Fruit fly (Drosophila melanogaster): ENCODE results near the gene Lim3.

DNA sequence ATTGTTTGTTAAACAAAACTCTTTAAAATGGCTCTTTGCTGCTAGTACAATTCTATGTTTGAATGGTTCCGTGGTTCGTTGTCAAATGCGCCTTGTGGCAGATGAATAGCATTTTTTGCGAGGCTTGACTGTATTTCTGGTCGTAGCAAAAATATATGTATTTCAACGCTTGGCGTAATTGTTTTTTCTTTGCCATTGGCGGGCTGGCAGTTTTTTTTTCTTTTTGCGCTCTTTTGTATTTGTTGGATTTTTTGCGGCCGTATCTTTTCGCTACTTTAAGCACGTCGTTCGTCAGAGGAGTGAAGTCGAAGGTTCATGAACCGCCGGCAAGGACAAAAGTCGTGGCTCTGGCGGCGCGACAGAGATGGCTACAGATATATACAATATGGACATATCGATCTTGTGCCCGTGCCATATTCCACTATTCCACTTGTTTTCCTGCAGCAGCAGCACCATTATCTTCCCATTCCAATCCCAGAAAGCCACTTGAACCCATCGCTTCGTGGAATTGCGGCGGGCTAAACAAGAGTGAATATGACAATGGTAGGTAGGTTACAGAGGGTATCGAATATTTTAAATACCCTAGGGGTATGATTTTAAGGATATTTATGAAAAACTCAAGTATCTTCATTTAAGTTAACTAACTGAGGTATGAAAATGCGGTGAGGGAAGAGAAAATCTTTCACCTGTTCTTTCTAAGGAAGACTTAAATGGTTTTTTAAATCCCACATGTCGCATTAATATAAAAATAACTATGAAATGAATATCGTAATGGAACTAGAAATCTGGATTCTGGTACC, 47.9 kb upstream of the Lim3 start:
- TF ChIP-seq gl (tag; optimal IDR thresholded peaks at IDR 0.05) (peak; percentile 98), CG34367 (tag; optimal IDR thresholded peaks at IDR 0.05) (peak; percentile 89), CG17806 (tag; optimal IDR thresholded peaks at IDR 0.05) (peak; percentile 75)

All from whole organism, pupa.